Worm (Caenorhabditis elegans): Measurements from ENCODE around the gene R05G6.10.

R05G6.10 gene

ce11 chrIV:7469782-7470413 is 72.4 kb downstream of the R05G6.10 start, which contains the start of gene F55G1.7:
Gene F55G1.7, minus strand, starts transcription at chrIV:7469832.
- no peak for TF ChIP-seq nhr-129 (tag; optimal IDR thresholded peaks at IDR 0.05)
- peak; percentile 47 for TF ChIP-seq sma-9 (GFP tag; optimal IDR thresholded peaks at IDR 0.05)
- no peak for TF ChIP-seq sma-9 (tag; optimal IDR thresholded peaks at IDR 0.05)

ce11 chrIV:7468638-7469037 is 73.7 kb downstream of the R05G6.10 start:
- TF ChIP-seq fos-1 (tag; optimal IDR thresholded peaks at IDR 0.05): peak; percentile 62
- TF ChIP-seq egl-27 (tag; optimal IDR thresholded peaks at IDR 0.05): no peak
- TF ChIP-seq ztf-1 (GFP tag; conservative IDR thresholded peaks at IDR 0.05): no peak
- TF ChIP-seq nhr-6 (tag; optimal IDR thresholded peaks at IDR 0.05): no peak
